Worm (Caenorhabditis elegans): Measurements from ENCODE around the gene anmt-1.

The anmt-1 gene

ce11 chrIII:8717231-8717694 is 32.7 kb downstream of the anmt-1 start, which contains the start of gene mrpl-11:
mrpl-11 (plus strand) TSS chrIII:8717644.
- TF ChIP-seq aha-1 (tag; optimal IDR thresholded peaks at IDR 0.05) (no peak), vab-15 (tag; optimal IDR thresholded peaks at IDR 0.05) (no peak), lin-13 (GFP tag; optimal IDR thresholded peaks at IDR 0.05) (no peak), mdl-1 (tag; optimal IDR thresholded peaks at IDR 0.05) (no peak), nhr-237 (tag; optimal IDR thresholded peaks at IDR 0.05) (no peak), blmp-1 (tag; optimal IDR thresholded peaks at IDR 0.05) (no peak), lir-3 (tag; optimal IDR thresholded peaks at IDR 0.05; ENCODE audit: poor library complexity) (no peak), unc-86 (tag; optimal IDR thresholded peaks at IDR 0.05) (no peak), fkh-10 (GFP tag; optimal IDR thresholded peaks at IDR 0.05) (no peak), nhr-90 (tag; optimal IDR thresholded peaks at IDR 0.05; ENCODE audit: poor library complexity) (no peak), ceh-82 (tag; optimal IDR thresholded peaks at IDR 0.05) (peak in 1 of 3 experiments; percentile 6), mab-9 (GFP tag; IDR thresholded peaks at IDR 0.05) (no peak), pax-3 (tag; optimal IDR thresholded peaks at IDR 0.05) (no peak), swsn-7 (tag; optimal IDR thresholded peaks at IDR 0.05) (peak; percentile 9), dpl-1 (GFP tag; optimal IDR thresholded peaks at IDR 0.05) (peak in 2 of 3 experiments; percentile 8 to 34), F16B12.6 (tag; optimal IDR thresholded peaks at IDR 0.05) (no peak), Y116A8C.19 (tag; optimal IDR thresholded peaks at IDR 0.05; ENCODE audit: borderline replicate concordance) (no peak), egl-27 (tag; optimal IDR thresholded peaks at IDR 0.05) (no peak), unc-30 (tag; optimal IDR thresholded peaks at IDR 0.05) (no peak), nhr-77 (tag; optimal IDR thresholded peaks at IDR 0.05) (no peak), fkh-4 (tag; optimal IDR thresholded peaks at IDR 0.05; ENCODE audit: borderline replicate concordance) (no peak), tbx-2 (tag; optimal IDR thresholded peaks at IDR 0.05) (no peak), snu-23 (GFP tag; optimal IDR thresholded peaks at IDR 0.05) (peak; percentile 21), lin-15B (tag; optimal IDR thresholded peaks at IDR 0.05) (no peak), lin-39 (tag; optimal IDR thresholded peaks at IDR 0.05) (no peak), fos-1 (tag; optimal IDR thresholded peaks at IDR 0.05) (no peak), elt-2 (tag; optimal IDR thresholded peaks at IDR 0.05) (no peak), nhr-28 (tag; optimal IDR thresholded peaks at IDR 0.05) (no peak), unc-98 (GFP tag; IDR thresholded peaks at IDR 0.05) (no peak), ceh-63 (GFP tag; optimal IDR thresholded peaks at IDR 0.05) (no peak), nhr-20 (tag; optimal IDR thresholded peaks at IDR 0.05) (no peak), pqm-1 (tag; optimal IDR thresholded peaks at IDR 0.05) (no peak), nhr-71 (tag; optimal IDR thresholded peaks at IDR 0.05) (peak; percentile 17), lsy-2 (tag; optimal IDR thresholded peaks at IDR 0.05) (peak in 1 of 2 experiments; percentile 45), ces-1 (GFP tag; optimal IDR thresholded peaks at IDR 0.05) (no peak), C16A3.4 (tag; optimal IDR thresholded peaks at IDR 0.05) (no peak), sup-37 (GFP tag; optimal IDR thresholded peaks at IDR 0.05) (no peak), C04F5.9 (tag; optimal IDR thresholded peaks at IDR 0.05) (no peak), efl-1 (optimal IDR thresholded peaks at IDR 0.05) (peak in 1 of 2 experiments; percentile 33), efl-1 (GFP tag; optimal IDR thresholded peaks at IDR 0.05 in 1 of 2) (peak; percentile 33 to 89), lin-35 (GFP tag; optimal IDR thresholded peaks at IDR 0.05) (peak; percentile 4 to 48), nhr-12 (tag; optimal IDR thresholded peaks at IDR 0.05) (no peak), fkh-8 (tag; optimal IDR thresholded peaks at IDR 0.05) (no peak), zip-4 (GFP tag; optimal IDR thresholded peaks at IDR 0.05) (no peak), ets-5 (GFP tag; IDR thresholded peaks at IDR 0.05) (no peak), irx-1 (tag; optimal IDR thresholded peaks at IDR 0.05) (no peak), dsc-1 (tag; optimal IDR thresholded peaks at IDR 0.05) (no peak), nhr-19 (GFP tag; conservative IDR thresholded peaks at IDR 0.05) (no peak), nhr-76 (tag; optimal IDR thresholded peaks at IDR 0.05) (no peak), isw-1 (GFP tag; IDR thresholded peaks at IDR 0.05) (no peak), nhr-11 (tag; optimal IDR thresholded peaks at IDR 0.05) (no peak), unc-130 (tag; optimal IDR thresholded peaks at IDR 0.05) (no peak), unc-62 (GFP tag; optimal IDR thresholded peaks at IDR 0.05) (no peak)
